Worm (Caenorhabditis elegans) whole organism, L2 larva: ENCODE results near the gene F13D11.3.

Experiments used
- alr-1 ChIP-seq: fragments of 150-350 bp; optimal IDR thresholded peaks from 2 replicates; lab custom pipeline; 2014; ENCODE audit warnings: missing biosample characterization, missing genetic modification characterization
- elt-3 ChIP-seq: sonication (generic microtip); optimal IDR thresholded peaks from 2 replicates; lab custom pipeline; 2017; ENCODE audit warnings: missing biosample characterization, missing genetic modification characterization
- gmeb-1 ChIP-seq: fragments of 150-350 bp; optimal IDR thresholded peaks from 2 replicates; lab custom pipeline; 2014; ENCODE audit warnings: missing biosample characterization, missing genetic modification characterization
- lin-39 ChIP-seq: fragments of 150-350 bp; optimal IDR thresholded peaks from 2 replicates; lab custom pipeline; 2014; ENCODE audit warnings: missing biosample characterization, missing genetic modification reagents, missing genetic modification characterization
- lsy-2 ChIP-seq, 2 experiments: fragments of 150-350 bp in 1 of 2; sonication (generic microtip) in 1 of 2; optimal IDR thresholded peaks; 2 replicates each; lab custom pipeline; 2014 to 2017; ENCODE audit warnings: missing biosample characterization in 2 of 2, missing genetic modification characterization in 2 of 2
- nhr-11 ChIP-seq: fragments of 150-350 bp; optimal IDR thresholded peaks from 2 replicates; lab custom pipeline; 2014; ENCODE audit warnings: missing biosample characterization, missing genetic modification characterization
- nhr-12 ChIP-seq: fragments of 150-350 bp; optimal IDR thresholded peaks from 2 replicates; lab custom pipeline; 2014; ENCODE audit warnings: missing biosample characterization, missing genetic modification characterization
- nhr-77 ChIP-seq: fragments of 150-350 bp; optimal IDR thresholded peaks from 2 replicates; lab custom pipeline; 2014; ENCODE audit warnings: missing biosample characterization, missing genetic modification characterization
- skn-1 ChIP-seq: sonication (generic microtip); optimal IDR thresholded peaks from 2 replicates; lab custom pipeline; 2017; ENCODE audit warnings: missing biosample characterization, missing genetic modification characterization
- ztf-11 ChIP-seq: sonication (generic microtip); optimal IDR thresholded peaks from 2 replicates; lab custom pipeline; 2017; ENCODE audit warnings: missing biosample characterization, missing genetic modification characterization

- TF ChIP-seq skn-1 (tag; lab: Kevin White, UChicago) (no peak), alr-1 (tag; lab: Kevin White, UChicago) (no peak), gmeb-1 (tag; lab: Kevin White, UChicago) (no peak), lsy-2 (tag; optimal IDR thresholded peaks at IDR 0.05; lab: Kevin White, UChicago) (no peak), nhr-77 (no peak), elt-3 (tag; lab: Kevin White, UChicago) (no peak), ztf-11 (tag; lab: Kevin White, UChicago) (no peak), nhr-12 (tag; lab: Kevin White, UChicago) (no peak), lin-39 (tag; lab: Kevin White, UChicago) (no peak), nhr-11 (tag; lab: Kevin White, UChicago) (no peak)
These were observed 41.0 kb downstream of the F13D11.3 start for ce11 chrX:5764739-5765138.
